Fruit fly (Drosophila melanogaster): ENCODE data around the gene Mkp.

DNA sequence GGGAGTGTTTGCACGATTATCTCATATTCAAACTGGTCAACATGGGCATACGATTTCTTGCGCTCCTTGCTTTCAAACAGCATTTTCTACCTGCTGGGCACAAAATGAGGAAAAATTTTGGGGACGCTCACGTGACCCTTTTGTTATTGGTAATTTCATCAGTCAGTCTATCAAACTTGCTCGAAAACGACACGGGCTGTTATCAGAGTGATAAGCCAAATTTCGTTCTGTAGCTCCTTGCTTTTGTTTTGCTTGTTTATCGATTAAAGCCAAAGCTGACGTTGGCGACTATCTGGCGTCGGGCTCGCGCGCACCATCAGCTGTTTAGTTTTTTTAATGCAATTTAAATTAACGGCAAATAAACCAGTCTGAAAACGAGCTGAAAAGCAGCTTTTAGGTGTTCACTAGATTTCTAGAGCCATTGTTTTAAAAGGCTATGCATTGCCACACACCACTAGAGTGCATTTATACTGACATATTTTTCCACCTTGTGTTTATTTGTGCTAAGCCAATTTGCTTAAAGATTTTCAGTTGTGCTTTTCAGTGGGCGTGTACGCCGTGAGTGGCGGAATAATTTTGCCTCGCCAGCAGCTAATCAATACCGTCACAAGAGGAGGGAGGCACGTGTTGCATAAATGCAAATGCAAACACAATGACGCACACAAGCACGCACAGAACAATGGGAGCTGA, 47.6 kb downstream of the Mkp start:
- TF ChIP-seq CG5204 (GFP tag; optimal IDR thresholded peaks at IDR 0.05) (no peak), pad (GFP tag; optimal IDR thresholded peaks at IDR 0.05) (no peak), cic (GFP tag; optimal IDR thresholded peaks at IDR 0.05) (no peak), CG14711 (tag; optimal IDR thresholded peaks at IDR 0.05) (no peak), CG7045 (GFP tag; optimal IDR thresholded peaks at IDR 0.05) (no peak), bab1 (GFP tag; optimal IDR thresholded peaks at IDR 0.05) (no peak), ovo (GFP tag; optimal IDR thresholded peaks at IDR 0.05) (peak; percentile 23), CG12768 (GFP tag; optimal IDR thresholded peaks at IDR 0.05) (peak; percentile 12), cnc (optimal IDR thresholded peaks at IDR 0.05) (no peak)

All from whole organism, adult.